Worm (Caenorhabditis elegans): ENCODE measurements around the gene snfc-5.

DNA sequence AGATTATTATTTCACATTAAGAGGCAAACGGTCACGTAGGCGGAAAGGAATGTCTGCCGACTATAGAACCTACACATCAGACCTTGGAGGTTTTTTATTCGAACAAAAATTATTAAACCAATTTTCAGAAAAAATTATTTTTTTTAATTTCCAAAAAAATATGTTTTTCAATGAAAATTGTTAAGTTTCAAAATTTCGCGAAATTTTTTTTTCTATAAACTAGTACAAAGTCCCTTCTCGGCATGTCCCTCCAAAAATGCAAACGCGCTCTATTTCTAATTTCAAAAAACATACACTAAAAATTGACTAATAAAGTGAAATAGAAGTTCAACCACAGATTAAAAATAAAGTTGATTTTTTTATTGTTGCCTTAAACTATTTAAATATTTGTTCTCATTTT, 39.6 kb upstream of the snfc-5 start, which contains the start of gene ckb-1:
- TF ChIP-seq nhr-77 (tag; optimal IDR thresholded peaks at IDR 0.05), result no peak
- TF ChIP-seq nhr-20 (tag; optimal IDR thresholded peaks at IDR 0.05), result no peak
- no peak for TF ChIP-seq ztf-4 (tag; optimal IDR thresholded peaks at IDR 0.05)
- no peak for TF ChIP-seq efl-1 (optimal IDR thresholded peaks at IDR 0.05)
- no peak for TF ChIP-seq efl-1 (GFP tag; optimal IDR thresholded peaks at IDR 0.05 in 1 of 2)
- no peak for TF ChIP-seq C34B4.2 (tag; optimal IDR thresholded peaks at IDR 0.05)
- TF ChIP-seq nhr-28 (tag; optimal IDR thresholded peaks at IDR 0.05), result no peak
- no peak for TF ChIP-seq isw-1 (GFP tag; IDR thresholded peaks at IDR 0.05)
- no peak for TF ChIP-seq nhr-11 (tag; optimal IDR thresholded peaks at IDR 0.05)

All from whole organism, L1 larva.